Worm (Caenorhabditis elegans) whole organism, late embryonic: ENCODE results near the gene srg-58.

ENCODE experiments used
- C08G9.2 ChIP-seq: sonication (generic microtip); optimal IDR thresholded peaks from 2 replicates; lab custom pipeline; 2016; ENCODE audit warnings: mild to moderate bottlenecking, missing genetic modification characterization, moderate library complexity, missing compliant biosample characterization
- F13H6.1 ChIP-seq: sonication (generic microtip); optimal IDR thresholded peaks from 2 replicates; lab custom pipeline; 2016; ENCODE audit warnings: missing genetic modification characterization, missing compliant biosample characterization
- K02D7.2 ChIP-seq: sonication (generic microtip); optimal IDR thresholded peaks from 2 replicates; lab custom pipeline; 2017; ENCODE audit warnings: mild to moderate bottlenecking, missing genetic modification characterization, missing compliant biosample characterization
- K09A11.1 ChIP-seq: sonication (generic microtip); optimal IDR thresholded peaks from 2 replicates; lab custom pipeline; 2017; ENCODE audit warnings: antibody characterized with exemption, mild to moderate bottlenecking, missing genetic modification characterization, missing compliant biosample characterization; ENCODE audit not compliant: insufficient read depth
- Y22D7AL.16 ChIP-seq: sonication (generic microtip); optimal IDR thresholded peaks from 2 replicates; lab custom pipeline; 2016; ENCODE audit warnings: missing genetic modification characterization, missing compliant biosample characterization
- ahr-1 ChIP-seq: sonication (generic microtip); optimal IDR thresholded peaks from 2 replicates; lab custom pipeline; 2016; ENCODE audit warnings: missing genetic modification characterization, missing compliant biosample characterization
- ceh-14 ChIP-seq: sonication (generic microtip); optimal IDR thresholded peaks from 2 replicates; lab custom pipeline; 2016; ENCODE audit warnings: missing genotype, missing genetic modification characterization, missing compliant biosample characterization
- ceh-18 ChIP-seq: sonication (generic microtip); optimal IDR thresholded peaks from 2 replicates; lab custom pipeline; 2016; ENCODE audit warnings: missing genetic modification characterization, missing compliant biosample characterization
- ceh-19 ChIP-seq: fragments of 200-800 bp; sonication (Bioruptor generic); optimal IDR thresholded peaks from 2 replicates; lab custom pipeline; 2018; ENCODE audit warnings: mild to moderate bottlenecking, missing genetic modification characterization, missing compliant biosample characterization
- ceh-22 ChIP-seq: sonication (generic microtip); optimal IDR thresholded peaks from 2 replicates; lab custom pipeline; 2017; ENCODE audit warnings: missing biosample characterization, missing genetic modification characterization
- ceh-31 ChIP-seq: sonication (generic microtip); optimal IDR thresholded peaks from 2 replicates; lab custom pipeline; 2016; ENCODE audit warnings: missing genetic modification characterization, missing compliant biosample characterization
- ceh-34 ChIP-seq: sonication (generic microtip); optimal IDR thresholded peaks from 2 replicates; lab custom pipeline; 2016; ENCODE audit warnings: mild to moderate bottlenecking, missing genetic modification characterization, missing compliant biosample characterization
- ceh-9 ChIP-seq: sonication (generic microtip); optimal IDR thresholded peaks from 2 replicates; lab custom pipeline; 2016; ENCODE audit warnings: mild to moderate bottlenecking, missing genetic modification characterization, inconsistent platforms, missing compliant biosample characterization
- dmd-4 ChIP-seq: sonication (generic microtip); optimal IDR thresholded peaks from 2 replicates; lab custom pipeline; 2016; ENCODE audit warnings: borderline replicate concordance, missing genetic modification characterization, missing compliant biosample characterization
- elt-2 ChIP-seq: sonication (generic microtip); optimal IDR thresholded peaks from 2 replicates; lab custom pipeline; 2016; ENCODE audit warnings: missing genetic modification reagents, missing genetic modification characterization, missing compliant biosample characterization
- fkh-6 ChIP-seq: sonication (generic microtip); optimal IDR thresholded peaks from 2 replicates; lab custom pipeline; 2016; ENCODE audit warnings: missing genetic modification characterization, missing compliant biosample characterization
- gmeb-2 ChIP-seq: sonication (generic microtip); optimal IDR thresholded peaks from 2 replicates; lab custom pipeline; 2016; ENCODE audit warnings: missing genetic modification characterization, inconsistent platforms, missing compliant biosample characterization
- hlh-13 ChIP-seq: fragments of 200-800 bp; sonication (Bioruptor generic); optimal IDR thresholded peaks from 2 replicates; lab custom pipeline; 2018; ENCODE audit warnings: mild to moderate bottlenecking, missing genetic modification characterization, missing compliant biosample characterization
- hlh-6 ChIP-seq: sonication (generic microtip); optimal IDR thresholded peaks from 2 replicates; lab custom pipeline; 2016; ENCODE audit warnings: missing genotype, missing genetic modification characterization, missing compliant biosample characterization
- lim-6 ChIP-seq: sonication (generic microtip); optimal IDR thresholded peaks from 2 replicates; lab custom pipeline; 2016; ENCODE audit warnings: missing genetic modification characterization, missing compliant biosample characterization
- madf-2 ChIP-seq: sonication (generic microtip); optimal IDR thresholded peaks from 2 replicates; lab custom pipeline; 2017; ENCODE audit warnings: missing genetic modification characterization, missing compliant biosample characterization
- mec-3 ChIP-seq: sonication (generic microtip); optimal IDR thresholded peaks from 2 replicates; lab custom pipeline; 2016; ENCODE audit warnings: borderline replicate concordance, missing genetic modification characterization, missing compliant biosample characterization
- npax-4 ChIP-seq: sonication (generic microtip); optimal IDR thresholded peaks from 2 replicates; lab custom pipeline; 2016; ENCODE audit warnings: missing genetic modification characterization, missing compliant biosample characterization
- pha-4 ChIP-seq: fragments of 150-350 bp; optimal IDR thresholded peaks from 2 replicates; lab custom pipeline; 2018; ENCODE audit warnings: missing biosample characterization, missing genetic modification reagents, missing genetic modification characterization
- pqm-1 ChIP-seq: sonication (generic microtip); optimal IDR thresholded peaks from 2 replicates; lab custom pipeline; 2016; ENCODE audit warnings: missing genetic modification characterization, missing compliant biosample characterization
- pros-1 ChIP-seq: fragments of 150-350 bp; optimal IDR thresholded peaks from 2 replicates; lab custom pipeline; 2014; ENCODE audit warnings: missing biosample characterization, missing genetic modification reagents, missing genetic modification characterization
- sdc-2 ChIP-seq: sonication (generic microtip); optimal IDR thresholded peaks from 2 replicates; lab custom pipeline; 2016; ENCODE audit warnings: missing genotype, missing genetic modification characterization, missing compliant biosample characterization
- sox-2 ChIP-seq: fragments of 200-800 bp; sonication (Bioruptor generic); IDR thresholded peaks from 2 replicates; pipeline ENCODE4 v1.3.6; 2022; ENCODE audit warnings: missing genetic modification reagents, missing genetic modification characterization, missing compliant biosample characterization
- syd-9 ChIP-seq: sonication (generic microtip); optimal IDR thresholded peaks from 2 replicates; lab custom pipeline; 2016; ENCODE audit warnings: mild to moderate bottlenecking, missing genetic modification characterization, moderate library complexity, missing compliant biosample characterization
- tbx-2 ChIP-seq: sonication (generic microtip); optimal IDR thresholded peaks from 2 replicates; lab custom pipeline; 2016; ENCODE audit warnings: missing genetic modification characterization, missing compliant biosample characterization
- ttx-3 ChIP-seq: sonication (generic microtip); optimal IDR thresholded peaks from 2 replicates; lab custom pipeline; 2016; ENCODE audit warnings: missing genetic modification reagents, missing genetic modification characterization, missing compliant biosample characterization
- unc-3 ChIP-seq, 2 experiments: fragments of 200-800 bp in 1 of 2; sonication (Bioruptor generic) in 1 of 2; sonication (generic microtip) in 1 of 2; conservative IDR thresholded peaks in 1 of 2; optimal IDR thresholded peaks in 1 of 2; 2 replicates each; pipeline versions ENCODE4 v1.3.6 to Lab custom; 2016 to 2022; ENCODE audit warnings: missing compliant biosample characterization in 2 of 2, missing genetic modification characterization in 2 of 2, missing genetic modification reagents in 1 of 2
- ztf-16 ChIP-seq: sonication (generic microtip); optimal IDR thresholded peaks from 2 replicates; lab custom pipeline; 2017; ENCODE audit warnings: missing genetic modification characterization, missing compliant biosample characterization

srg-58 gene

DNA sequence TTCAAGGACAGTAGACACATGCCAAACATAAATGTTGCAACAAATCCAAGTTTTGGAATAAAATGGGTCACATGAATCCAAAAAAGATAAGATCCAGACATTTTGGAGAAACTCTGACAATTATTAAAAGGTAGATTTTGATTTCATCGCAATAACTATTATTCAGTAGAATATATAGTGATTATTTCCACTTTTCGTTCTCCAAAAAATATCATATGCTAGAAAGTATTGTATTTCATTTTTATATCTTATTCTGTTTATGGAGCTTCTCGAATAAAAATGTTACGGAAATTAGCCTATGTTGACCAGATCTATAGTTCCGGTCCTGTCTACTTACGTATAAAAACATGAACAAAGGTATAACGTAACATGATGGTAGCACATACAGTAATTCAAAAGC, 32.3 kb downstream of the srg-58 start, which contains the start of gene str-13:
str-13 (minus strand) TSS at position 101 of the 400 bp plus-strand sequence.
- TF ChIP-seq hlh-6: no peak
- TF ChIP-seq ceh-9: no peak
- no peak for TF ChIP-seq pha-4
- TF ChIP-seq ceh-18 (tag; lab: Kevin White, UChicago): no peak
- no peak for TF ChIP-seq pros-1 (tag; lab: Kevin White, UChicago)
- no peak for TF ChIP-seq elt-2 (tag; lab: Kevin White, UChicago)
- TF ChIP-seq tbx-2: no peak
- TF ChIP-seq mec-3 (tag; lab: Kevin White, UChicago): no peak
- no peak for TF ChIP-seq sox-2 (GFP tag; lab: Robert Waterston, UW)

DNA sequence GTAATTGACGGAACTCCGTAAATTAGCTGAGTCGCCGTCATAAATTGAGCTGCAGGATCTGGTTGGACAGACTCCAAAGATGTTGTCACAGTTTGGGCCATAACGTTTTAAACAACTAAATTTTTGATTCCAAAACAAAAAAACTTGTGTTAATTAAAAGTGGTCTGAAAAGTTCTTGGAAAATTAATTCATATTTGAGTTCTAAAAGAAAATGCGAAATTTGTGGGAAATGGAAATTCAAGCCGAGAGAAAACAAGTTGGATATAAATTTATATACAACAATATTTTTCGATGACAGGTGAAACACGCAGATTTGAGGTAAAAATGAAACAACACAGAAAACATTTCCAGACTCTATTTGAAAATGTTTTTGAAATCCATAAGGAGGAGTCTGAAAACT, 34.1 kb downstream of the srg-58 start, which contains the start of gene srg-59:
srg-59 (minus strand) TSS at position 101 of the 400 bp plus-strand sequence.
- no peak for TF ChIP-seq unc-3 (GFP tag; conservative IDR thresholded peaks at IDR 0.05; lab: Robert Waterston, UW)
- TF ChIP-seq unc-3 (tag; optimal IDR thresholded peaks at IDR 0.05; lab: Kevin White, UChicago): no peak
- no peak for TF ChIP-seq pqm-1 (tag; lab: Kevin White, UChicago)
- TF ChIP-seq ceh-14 (tag; lab: Kevin White, UChicago): no peak

DNA sequence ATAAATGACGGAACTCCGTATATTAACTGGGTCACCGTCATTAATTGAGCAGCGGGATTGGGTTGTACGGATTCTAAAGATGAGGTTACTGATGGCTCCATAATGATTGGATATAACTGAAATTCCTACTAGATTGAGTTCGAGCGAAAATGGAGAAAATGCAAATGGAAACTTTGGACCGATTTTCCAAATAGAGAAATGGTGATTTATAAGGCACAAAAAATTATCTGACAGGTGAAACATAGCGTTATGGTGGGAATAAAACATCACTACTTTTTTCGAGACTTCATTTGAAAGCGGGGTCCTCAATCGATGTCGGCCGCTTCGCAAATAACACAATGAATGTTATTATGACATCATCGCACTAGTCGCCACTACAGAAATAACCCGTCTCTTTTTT, 36.8 kb downstream of the srg-58 start, which contains the start of gene srg-60:
srg-60 (minus strand) TSS at position 101 of the 400 bp plus-strand sequence.
- TF ChIP-seq ahr-1 (tag; lab: Kevin White, UChicago): no peak
- no peak for TF ChIP-seq ttx-3 (tag; lab: Kevin White, UChicago)
- TF ChIP-seq ztf-16 (tag; lab: Kevin White, UChicago): no peak
- TF ChIP-seq madf-2 (tag; lab: Kevin White, UChicago): no peak
- no peak for TF ChIP-seq ceh-19 (GFP tag; lab: Kevin White, UChicago)
- no peak for TF ChIP-seq syd-9
- TF ChIP-seq gmeb-2 (tag; lab: Kevin White, UChicago): no peak
- TF ChIP-seq mec-3 (tag; lab: Kevin White, UChicago): no peak
- TF ChIP-seq ceh-31 (tag; lab: Kevin White, UChicago): no peak
- TF ChIP-seq unc-3 (GFP tag; conservative IDR thresholded peaks at IDR 0.05; lab: Robert Waterston, UW): no peak
- TF ChIP-seq unc-3 (tag; optimal IDR thresholded peaks at IDR 0.05; lab: Kevin White, UChicago): no peak
- no peak for TF ChIP-seq Y22D7AL.16 (tag; lab: Kevin White, UChicago)

DNA sequence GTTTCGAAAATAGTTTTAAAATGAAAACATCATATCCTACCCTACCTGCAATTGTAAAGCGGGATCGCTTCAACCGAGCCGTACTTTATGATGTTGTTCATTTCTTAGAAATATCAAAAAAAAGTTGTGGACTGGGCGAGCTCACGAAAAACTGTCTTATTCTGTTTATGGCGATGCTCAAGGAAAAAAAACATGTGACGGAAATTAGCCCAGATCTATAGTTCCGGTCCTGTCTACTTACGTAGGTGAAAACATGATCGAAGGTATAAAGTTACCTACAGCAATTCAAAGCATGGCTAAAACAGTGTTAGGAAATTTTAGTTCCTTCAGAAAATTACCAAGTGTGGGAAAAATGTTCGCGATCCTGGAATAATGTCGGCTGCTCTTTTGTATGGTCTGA, 38.6 kb downstream of the srg-58 start, which contains the start of gene srt-27:
srt-27 (minus strand) TSS at position 101 of the 400 bp plus-strand sequence.
- TF ChIP-seq K02D7.2 (no peak), fkh-6 (tag; lab: Kevin White, UChicago) (no peak), lim-6 (tag; lab: Kevin White, UChicago) (no peak), hlh-13 (GFP tag; lab: Kevin White, UChicago) (no peak), syd-9 (no peak), dmd-4 (no peak), K09A11.1 (tag; lab: Kevin White, UChicago) (no peak), sdc-2 (tag; lab: Kevin White, UChicago) (no peak), F13H6.1 (tag; lab: Kevin White, UChicago) (no peak), pros-1 (tag; lab: Kevin White, UChicago) (no peak), Y22D7AL.16 (tag; lab: Kevin White, UChicago) (no peak), npax-4 (no peak), madf-2 (tag; lab: Kevin White, UChicago) (no peak), ahr-1 (tag; lab: Kevin White, UChicago) (no peak), ceh-34 (no peak), ceh-22 (tag; lab: Kevin White, UChicago) (no peak)

DNA sequence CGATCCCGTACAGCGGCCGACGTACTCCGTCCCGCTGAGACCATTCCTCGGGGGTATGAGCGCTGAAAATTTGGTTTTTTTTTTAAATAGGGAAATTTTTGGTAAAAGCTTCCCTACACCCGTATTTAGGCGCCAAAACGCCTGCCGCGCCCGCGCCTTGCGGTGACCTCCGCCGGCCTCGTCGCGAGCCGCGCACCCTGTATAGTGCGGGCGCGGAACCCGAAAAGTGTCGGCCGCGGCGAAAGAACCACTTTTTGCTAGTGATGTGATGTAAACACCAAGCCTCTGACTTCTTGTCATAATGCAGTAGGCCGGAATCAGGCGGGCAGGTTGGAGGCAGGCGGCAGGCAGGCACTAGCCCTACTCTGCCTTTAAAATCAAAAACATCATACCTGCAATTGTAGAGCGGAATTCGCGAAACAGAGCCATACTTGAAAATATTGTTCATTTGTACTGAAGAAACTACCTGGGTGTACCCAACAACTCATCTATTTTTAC, 40.6 kb downstream of the srg-58 start, which contains the start of gene srt-29:
srt-29 (minus strand) TSS at position 448 of the 498 bp plus-strand sequence.
- TF ChIP-seq C08G9.2 (tag; lab: Kevin White, UChicago): peak; percentile 7
- TF ChIP-seq K09A11.1 (tag; lab: Kevin White, UChicago): no peak
